Worm (Caenorhabditis elegans): ENCODE measurements around the gene sta-2.

Gene sta-2

ce11 chrV:9740858-9741257, at the start of gene sta-2:
TSS of gene sta-2 (plus strand) at chrV:9741206.
- TF ChIP-seq Y55F3AM.14 (GFP tag; optimal IDR thresholded peaks at IDR 0.05) (no peak), mdl-1 (tag; optimal IDR thresholded peaks at IDR 0.05) (no peak), nhr-21 (tag; optimal IDR thresholded peaks at IDR 0.05) (no peak), lin-39 (tag; optimal IDR thresholded peaks at IDR 0.05) (no peak), unc-62 (GFP tag; optimal IDR thresholded peaks at IDR 0.05) (no peak), peb-1 (tag; optimal IDR thresholded peaks at IDR 0.05) (no peak), blmp-1 (tag; optimal IDR thresholded peaks at IDR 0.05; ENCODE audit: insufficient read depth) (peak; percentile 80), ama-1 (optimal IDR thresholded peaks at IDR 0.05) (no peak), nhr-25 (tag; optimal IDR thresholded peaks at IDR 0.05) (peak; percentile 81), lsy-2 (tag; optimal IDR thresholded peaks at IDR 0.05) (no peak), ztf-11 (tag; optimal IDR thresholded peaks at IDR 0.05) (no peak), nhr-11 (tag; optimal IDR thresholded peaks at IDR 0.05) (no peak), ztf-4 (tag; optimal IDR thresholded peaks at IDR 0.05) (peak; percentile 36), zag-1 (tag; optimal IDR thresholded peaks at IDR 0.05) (no peak), fos-1 (tag; optimal IDR thresholded peaks at IDR 0.05) (peak; percentile 83), ceh-82 (tag; optimal IDR thresholded peaks at IDR 0.05) (no peak), C34F6.9 (tag; optimal IDR thresholded peaks at IDR 0.05) (no peak), lin-13 (GFP tag; optimal IDR thresholded peaks at IDR 0.05) (no peak), sem-4 (tag; optimal IDR thresholded peaks at IDR 0.05) (peak; percentile 6), F13H6.1 (tag; optimal IDR thresholded peaks at IDR 0.05) (no peak), gmeb-1 (tag; optimal IDR thresholded peaks at IDR 0.05) (peak; percentile 42), nhr-6 (tag; optimal IDR thresholded peaks at IDR 0.05) (peak; percentile 3), crh-2 (tag; optimal IDR thresholded peaks at IDR 0.05) (peak; percentile 22), alr-1 (tag; optimal IDR thresholded peaks at IDR 0.05) (no peak), nhr-23 (tag; optimal IDR thresholded peaks at IDR 0.05) (no peak), nhr-10 (tag; optimal IDR thresholded peaks at IDR 0.05) (no peak), sma-9 (GFP tag; optimal IDR thresholded peaks at IDR 0.05) (peak; percentile 16), sma-9 (tag; optimal IDR thresholded peaks at IDR 0.05) (no peak), dmd-4 (tag; optimal IDR thresholded peaks at IDR 0.05) (no peak), elt-3 (tag; optimal IDR thresholded peaks at IDR 0.05) (no peak), nhr-77 (tag; optimal IDR thresholded peaks at IDR 0.05) (no peak), sma-3 (GFP tag; optimal IDR thresholded peaks at IDR 0.05) (peak; percentile 72), nhr-129 (tag; optimal IDR thresholded peaks at IDR 0.05) (peak; percentile 39), nhr-12 (tag; optimal IDR thresholded peaks at IDR 0.05) (no peak), ZK546.5 (tag; optimal IDR thresholded peaks at IDR 0.05) (no peak), mab-5 (tag; optimal IDR thresholded peaks at IDR 0.05) (no peak), unc-55 (GFP tag; optimal IDR thresholded peaks at IDR 0.05) (no peak), lin-11 (tag; optimal IDR thresholded peaks at IDR 0.05) (no peak), nhr-237 (tag; optimal IDR thresholded peaks at IDR 0.05) (no peak), ztf-1 (GFP tag; conservative IDR thresholded peaks at IDR 0.05) (no peak), mbf-1 (tag; optimal IDR thresholded peaks at IDR 0.05) (no peak), elt-1 (tag; optimal IDR thresholded peaks at IDR 0.05) (no peak), skn-1 (tag; optimal IDR thresholded peaks at IDR 0.05) (no peak), egl-27 (tag; optimal IDR thresholded peaks at IDR 0.05) (no peak), R02D3.7 (tag; optimal IDR thresholded peaks at IDR 0.05) (no peak), ceh-16 (tag; optimal IDR thresholded peaks at IDR 0.05) (no peak), aly-2 (tag; optimal IDR thresholded peaks at IDR 0.05) (no peak), unc-39 (tag; optimal IDR thresholded peaks at IDR 0.05) (no peak), snpc-4 (tag; optimal IDR thresholded peaks at IDR 0.05) (no peak)
